Worm (Caenorhabditis elegans) whole organism, midembryonic: ENCODE results near the gene F11G11.13.
A peak's percentile ranks its signal among the peaks of the same experiment; 100 is the strongest.

Experiments
- T22C8.4 ChIP-seq: fragments of 200-800 bp; sonication (Bioruptor generic); IDR thresholded peaks from 2 replicates; pipeline ENCODE4 v1.3.6; 2022; ENCODE audit warnings: missing genetic modification characterization, missing compliant biosample characterization
- cog-1 ChIP-seq: sonication (generic microtip); optimal IDR thresholded peaks from 2 replicates; lab custom pipeline; 2016; ENCODE audit warnings: missing genetic modification characterization, missing compliant biosample characterization
- flt-1 ChIP-seq: fragments of 200-800 bp; sonication (Bioruptor generic); IDR thresholded peaks from 2 replicates; pipeline ENCODE4 v1.3.6; 2022; ENCODE audit warnings: missing genetic modification characterization, missing compliant biosample characterization
- klf-2 ChIP-seq: fragments of 200-800 bp; sonication (Bioruptor generic); conservative IDR thresholded peaks from 2 replicates; pipeline ENCODE4 v1.3.6; 2022; ENCODE audit warnings: missing genetic modification reagents, missing genetic modification characterization, missing compliant biosample characterization
- ref-1 ChIP-seq: fragments of 200-800 bp; sonication (Bioruptor generic); conservative IDR thresholded peaks from 2 replicates; pipeline ENCODE4 v1.3.6; 2022; ENCODE audit warnings: missing genetic modification reagents, missing genetic modification characterization, missing compliant biosample characterization
- tab-1 ChIP-seq: fragments of 200-800 bp; sonication (Bioruptor generic); IDR thresholded peaks from 2 replicates; pipeline ENCODE4 v1.3.6; 2022; ENCODE audit warnings: missing genetic modification characterization, missing compliant biosample characterization
- ztf-23 ChIP-seq: fragments of 200-800 bp; sonication (Bioruptor generic); IDR thresholded peaks from 2 replicates; pipeline ENCODE4 v1.3.6; 2022; ENCODE audit warnings: missing genetic modification reagents, missing genetic modification characterization, missing compliant biosample characterization
- ztf-29 ChIP-seq: fragments of 200-800 bp; sonication (Bioruptor generic); IDR thresholded peaks from 2 replicates; pipeline ENCODE4 v1.3.6; 2022; ENCODE audit warnings: missing genetic modification reagents, missing genetic modification characterization, missing compliant biosample characterization

DNA sequence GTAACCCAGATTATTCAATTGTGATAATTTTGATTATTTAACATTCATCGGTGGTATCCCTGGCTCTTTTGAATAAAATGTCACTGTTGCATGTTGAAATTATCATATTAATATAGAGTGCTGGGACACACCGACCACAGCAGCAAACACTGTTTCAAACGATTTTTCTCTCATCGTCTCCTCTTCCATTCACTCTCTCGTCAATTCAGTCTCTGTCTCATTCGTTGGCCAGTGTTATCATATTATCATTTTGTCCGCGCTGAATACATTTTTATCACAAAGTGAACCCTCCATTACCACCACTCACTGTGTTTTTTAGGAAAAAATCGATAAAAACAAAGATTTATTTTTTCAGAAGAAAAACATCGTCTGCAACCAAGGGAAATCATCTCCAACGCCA is 18.9 kb downstream of the F11G11.13 start:
- TF ChIP-seq ztf-23 (GFP tag; lab: Robert Waterston, UW): 0 out of 2 replicates have a peak, but pooled peaks have one; percentile 24
- no peak for TF ChIP-seq flt-1 (GFP tag; lab: Robert Waterston, UW)
- TF ChIP-seq klf-2: no peak
- TF ChIP-seq cog-1: no peak
- TF ChIP-seq T22C8.4 (GFP tag; lab: Robert Waterston, UW): 0 out of 2 replicates have a peak, but pooled peaks have one; percentile 13
- TF ChIP-seq ref-1 (GFP tag; lab: Robert Waterston, UW): no peak
- TF ChIP-seq tab-1 (GFP tag; lab: Robert Waterston, UW): no peak
- TF ChIP-seq ztf-29 (GFP tag; lab: Robert Waterston, UW): no peak
